Fruit fly (Drosophila melanogaster): Measurements from ENCODE around the gene CG32302.

dm6 chr3L:2268525-2268924, at the start of gene CG32302:
- TF ChIP-seq Mnt (GFP tag; optimal IDR thresholded peaks at IDR 0.05), result no peak
- TF ChIP-seq Crg-1 (GFP tag; optimal IDR thresholded peaks at IDR 0.05), result no peak
- no peak for TF ChIP-seq cnc (optimal IDR thresholded peaks at IDR 0.05)
- no peak for TF ChIP-seq bab1 (GFP tag; optimal IDR thresholded peaks at IDR 0.05)
- no peak for TF ChIP-seq CG33017 (tag; optimal IDR thresholded peaks at IDR 0.05)
- no peak for TF ChIP-seq CG7101 (tag; optimal IDR thresholded peaks at IDR 0.05)
- TF ChIP-seq CG12768 (GFP tag; optimal IDR thresholded peaks at IDR 0.05), result no peak

Measured in whole organism, adult.